Worm (Caenorhabditis elegans) whole organism, late embryonic: ENCODE measurements around the gene unc-7.

Experiments
- ceh-34 ChIP-seq: sonication (generic microtip); optimal IDR thresholded peaks from 2 replicates; lab custom pipeline; 2016; ENCODE audit warnings: mild to moderate bottlenecking, missing genetic modification characterization, missing compliant biosample characterization
- elt-2 ChIP-seq: sonication (generic microtip); optimal IDR thresholded peaks from 2 replicates; lab custom pipeline; 2016; ENCODE audit warnings: missing genetic modification reagents, missing genetic modification characterization, missing compliant biosample characterization
- hlh-15 ChIP-seq: sonication (generic microtip); optimal IDR thresholded peaks from 2 replicates; lab custom pipeline; 2016; ENCODE audit warnings: missing genetic modification characterization, missing compliant biosample characterization
- nhr-11 ChIP-seq: fragments of 150-350 bp; optimal IDR thresholded peaks from 2 replicates; lab custom pipeline; 2014; ENCODE audit warnings: missing biosample characterization, missing genetic modification characterization
- pha-2 ChIP-seq: sonication (generic microtip); optimal IDR thresholded peaks from 2 replicates; lab custom pipeline; 2017; ENCODE audit warnings: mild to moderate bottlenecking, missing genetic modification characterization, missing compliant biosample characterization
- pha-4 ChIP-seq: fragments of 150-350 bp; optimal IDR thresholded peaks from 2 replicates; lab custom pipeline; 2018; ENCODE audit warnings: missing biosample characterization, missing genetic modification reagents, missing genetic modification characterization
- pqm-1 ChIP-seq: sonication (generic microtip); optimal IDR thresholded peaks from 2 replicates; lab custom pipeline; 2016; ENCODE audit warnings: missing genetic modification characterization, missing compliant biosample characterization

- TF ChIP-seq pha-4 (tag; lab: Kevin White, UChicago) (no peak), ceh-34 (peak; percentile 74), nhr-11 (tag; lab: Kevin White, UChicago) (no peak), hlh-15 (tag; lab: Kevin White, UChicago) (no peak), pqm-1 (tag; lab: Kevin White, UChicago) (no peak), elt-2 (no peak), pha-2 (tag; lab: Kevin White, UChicago) (no peak)
Observed at ce11 chrX:15188986-15189675, 41.6 kb upstream of the unc-7 start.
